Worm (Caenorhabditis elegans) whole organism, early embryonic: ENCODE results near the gene C03C10.2.

Source experiments
- B0310.2 ChIP-seq: sonication (generic microtip); optimal IDR thresholded peaks from 2 replicates; lab custom pipeline; 2016; ENCODE audit warnings: mild to moderate bottlenecking, missing genetic modification characterization, missing compliant biosample characterization
- F13C5.2 ChIP-seq: sonication (generic microtip); optimal IDR thresholded peaks from 2 replicates; lab custom pipeline; 2017; ENCODE audit warnings: mild to moderate bottlenecking, missing genetic modification characterization, inconsistent platforms, missing compliant biosample characterization
- aly-1 ChIP-seq: sonication (generic microtip); optimal IDR thresholded peaks from 2 replicates; lab custom pipeline; 2016; ENCODE audit warnings: missing genetic modification characterization, missing compliant biosample characterization
- ama-1 ChIP-seq: fragments of 150-350 bp; optimal IDR thresholded peaks from 2 replicates; lab custom pipeline; 2014
- ceh-13 ChIP-seq: fragments of 200-800 bp; sonication (Bioruptor generic); optimal IDR thresholded peaks from 2 replicates; lab custom pipeline; 2018; ENCODE audit warnings: mild to moderate bottlenecking, missing genetic modification characterization, missing compliant biosample characterization
- ceh-36 ChIP-seq: sonication (generic microtip); optimal IDR thresholded peaks from 2 replicates; lab custom pipeline; 2016; ENCODE audit warnings: missing genetic modification characterization, inconsistent platforms, missing compliant biosample characterization
- ets-7 ChIP-seq: sonication (generic microtip); optimal IDR thresholded peaks from 2 replicates; lab custom pipeline; 2016; ENCODE audit warnings: missing genotype, missing genetic modification characterization, missing compliant biosample characterization
- flt-1 ChIP-seq: fragments of 200-800 bp; sonication (Bioruptor generic); IDR thresholded peaks from 2 replicates; pipeline ENCODE4 v1.3.6; 2022; ENCODE audit warnings: missing genetic modification characterization, missing compliant biosample characterization
- hmbx-1 ChIP-seq: sonication (generic microtip); optimal IDR thresholded peaks from 2 replicates; lab custom pipeline; 2016; ENCODE audit warnings: mild to moderate bottlenecking, missing genetic modification characterization, missing compliant biosample characterization
- hmg-4 ChIP-seq: fragments of 200-800 bp; sonication (Bioruptor generic); optimal IDR thresholded peaks from 2 replicates; lab custom pipeline; 2018; ENCODE audit warnings: mild to moderate bottlenecking, missing genetic modification characterization, missing compliant biosample characterization
- hnd-1 ChIP-seq: sonication (generic microtip); optimal IDR thresholded peaks from 2 replicates; lab custom pipeline; 2016; ENCODE audit warnings: missing genetic modification characterization, missing compliant biosample characterization
- pes-1 ChIP-seq: fragments of 200-800 bp; sonication (Bioruptor generic); IDR thresholded peaks from 2 replicates; pipeline ENCODE4 v1.3.6; 2022; ENCODE audit warnings: missing genetic modification reagents, missing genetic modification characterization, missing compliant biosample characterization
- scrt-1 ChIP-seq: fragments of 200-800 bp; sonication (Bioruptor generic); IDR thresholded peaks from 2 replicates; pipeline ENCODE4 v1.3.6; 2022; ENCODE audit warnings: missing genetic modification characterization, missing compliant biosample characterization
- sea-1 ChIP-seq: fragments of 200-800 bp; sonication (Bioruptor generic); conservative IDR thresholded peaks from 2 replicates; pipeline ENCODE4 v1.3.6; 2022; ENCODE audit warnings: missing genetic modification characterization, missing compliant biosample characterization
- tbx-11 ChIP-seq: fragments of 200-800 bp; sonication (Bioruptor generic); IDR thresholded peaks from 2 replicates; pipeline ENCODE4 v1.3.6; 2022; ENCODE audit warnings: missing genetic modification characterization, missing compliant biosample characterization
- tbx-37 ChIP-seq: fragments of 200-800 bp; sonication (Bioruptor generic); conservative IDR thresholded peaks from 2 replicates; pipeline ENCODE4 v1.3.6; 2022; ENCODE audit warnings: missing genetic modification reagents, missing genetic modification characterization, missing compliant biosample characterization
- tra-4 ChIP-seq: sonication (generic microtip); optimal IDR thresholded peaks from 2 replicates; lab custom pipeline; 2017; ENCODE audit warnings: missing genetic modification characterization, missing compliant biosample characterization

C03C10.2 gene

DNA sequence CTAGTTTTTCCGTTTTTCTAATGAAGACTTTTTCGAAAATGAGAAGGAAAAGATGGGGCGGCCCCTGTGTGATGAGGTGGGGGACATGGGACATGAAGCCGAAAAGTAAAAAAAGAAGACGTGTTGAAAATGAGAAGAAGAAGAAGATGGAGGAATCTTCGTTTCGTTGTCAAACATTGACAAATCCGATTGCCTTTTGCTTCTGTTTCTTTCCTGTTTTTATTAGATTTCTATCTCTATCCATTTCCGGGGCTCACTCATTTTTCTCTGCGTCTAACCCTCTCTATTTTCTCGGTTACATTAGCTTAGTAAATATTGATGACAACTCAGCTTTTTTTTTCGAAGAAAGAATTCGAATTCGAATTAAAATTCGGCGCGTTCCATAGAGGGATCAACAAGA is 28.9 kb downstream of the C03C10.2 start:
- TF ChIP-seq flt-1 (GFP tag; lab: Robert Waterston, UW): no peak
- no peak for TF ChIP-seq F13C5.2 (tag; lab: Kevin White, UChicago)
- TF ChIP-seq tbx-37 (GFP tag; lab: Robert Waterston, UW): no peak
- no peak for TF ChIP-seq pes-1 (GFP tag; lab: Robert Waterston, UW)
- no peak for TF ChIP-seq tra-4
- TF ChIP-seq tbx-11 (GFP tag; lab: Robert Waterston, UW): no peak
- no peak for TF ChIP-seq hmg-4 (GFP tag; lab: Kevin White, UChicago)

DNA sequence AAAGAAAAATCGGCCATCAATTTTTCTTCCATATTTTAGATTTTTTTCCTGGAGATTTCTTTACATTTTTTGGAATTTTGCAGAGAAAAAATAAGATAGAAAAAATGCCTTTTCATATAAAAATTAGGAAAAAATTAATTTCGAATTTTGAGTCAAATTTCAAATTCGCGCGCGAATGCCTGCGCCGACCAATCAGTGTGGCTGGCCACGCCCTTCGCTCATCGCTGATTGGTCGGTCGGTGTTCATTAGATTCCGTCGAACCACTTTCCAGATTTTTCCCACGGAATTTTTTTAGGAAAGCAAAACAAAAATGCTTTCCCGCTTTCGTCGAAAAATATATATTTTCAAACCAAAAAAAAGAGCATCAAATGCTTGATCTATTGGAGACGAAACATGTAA is 29.5 kb downstream of the C03C10.2 start:
- TF ChIP-seq ceh-36 (no peak), flt-1 (GFP tag; lab: Robert Waterston, UW) (no peak), ets-7 (tag; lab: Kevin White, UChicago) (no peak), sea-1 (GFP tag; lab: Robert Waterston, UW) (no peak), tbx-37 (GFP tag; lab: Robert Waterston, UW) (no peak), ama-1 (lab: Kevin White, UChicago) (no peak), F13C5.2 (tag; lab: Kevin White, UChicago) (no peak), B0310.2 (tag; lab: Kevin White, UChicago) (no peak), hnd-1 (tag; lab: Kevin White, UChicago) (no peak), aly-1 (tag; lab: Kevin White, UChicago) (no peak), ceh-13 (no peak), hmg-4 (GFP tag; lab: Kevin White, UChicago) (no peak), scrt-1 (GFP tag; lab: Robert Waterston, UW) (no peak), tbx-11 (GFP tag; lab: Robert Waterston, UW) (no peak), pes-1 (GFP tag; lab: Robert Waterston, UW) (no peak), tra-4 (no peak)

DNA sequence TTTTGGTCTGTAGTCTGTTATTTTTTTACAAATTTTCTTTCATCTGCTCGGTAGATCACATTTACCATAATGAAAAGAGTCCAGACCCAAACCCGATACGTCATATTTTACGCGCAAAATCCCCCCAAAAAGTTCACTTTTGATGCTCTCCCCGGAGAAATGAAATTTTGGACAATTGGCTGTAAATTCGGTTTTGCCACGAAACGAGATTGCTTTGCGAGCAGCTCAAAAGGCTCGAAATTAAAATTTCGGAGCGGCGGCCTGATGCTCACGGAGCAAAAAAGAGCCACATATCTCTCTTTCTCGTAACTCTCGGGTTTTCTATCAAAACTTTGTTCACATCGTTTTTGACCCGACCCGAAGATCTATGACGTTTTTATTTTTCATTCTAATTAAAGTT is 32.4 kb downstream of the C03C10.2 start:
- TF ChIP-seq ceh-13 (no peak), ets-7 (tag; lab: Kevin White, UChicago) (no peak), scrt-1 (GFP tag; lab: Robert Waterston, UW) (no peak), tra-4 (no peak), ama-1 (lab: Kevin White, UChicago) (no peak), aly-1 (tag; lab: Kevin White, UChicago) (no peak), hmg-4 (GFP tag; lab: Kevin White, UChicago) (no peak), B0310.2 (tag; lab: Kevin White, UChicago) (no peak), tbx-11 (GFP tag; lab: Robert Waterston, UW) (no peak), sea-1 (GFP tag; lab: Robert Waterston, UW) (no peak), ceh-36 (no peak), pes-1 (GFP tag; lab: Robert Waterston, UW) (no peak), tbx-37 (GFP tag; lab: Robert Waterston, UW) (no peak), hmbx-1 (tag; lab: Kevin White, UChicago) (no peak), hnd-1 (tag; lab: Kevin White, UChicago) (no peak), flt-1 (GFP tag; lab: Robert Waterston, UW) (no peak), F13C5.2 (tag; lab: Kevin White, UChicago) (no peak)

DNA sequence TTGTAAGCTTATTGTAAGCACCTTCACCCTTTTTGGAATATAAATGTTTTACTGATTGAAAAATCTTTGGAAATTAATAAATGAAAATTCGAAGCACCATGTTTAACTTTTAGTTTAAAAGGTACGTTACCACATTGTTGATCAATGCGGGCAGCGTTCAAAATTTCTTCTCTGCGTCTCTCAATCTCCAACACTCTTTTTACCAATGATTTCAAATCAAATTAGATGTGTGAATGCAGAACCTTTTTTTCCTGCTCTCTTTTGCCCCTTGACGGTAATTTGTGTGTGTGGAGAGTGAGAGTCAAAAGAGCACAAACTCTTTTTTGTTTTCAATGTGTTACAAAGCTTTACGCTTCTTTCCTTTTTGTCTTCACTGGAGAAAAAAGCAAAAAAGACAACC is 33.0 kb downstream of the C03C10.2 start:
- no peak for TF ChIP-seq ceh-36
- no peak for TF ChIP-seq B0310.2 (tag; lab: Kevin White, UChicago)
- no peak for TF ChIP-seq ama-1 (lab: Kevin White, UChicago)
- TF ChIP-seq tra-4: no peak
- no peak for TF ChIP-seq ets-7 (tag; lab: Kevin White, UChicago)
- TF ChIP-seq tbx-11 (GFP tag; lab: Robert Waterston, UW): no peak
- no peak for TF ChIP-seq tbx-37 (GFP tag; lab: Robert Waterston, UW)
- no peak for TF ChIP-seq hmg-4 (GFP tag; lab: Kevin White, UChicago)
- TF ChIP-seq flt-1 (GFP tag; lab: Robert Waterston, UW): no peak
- TF ChIP-seq hnd-1 (tag; lab: Kevin White, UChicago): no peak
- no peak for TF ChIP-seq ceh-13
- TF ChIP-seq hmbx-1 (tag; lab: Kevin White, UChicago): no peak
- no peak for TF ChIP-seq F13C5.2 (tag; lab: Kevin White, UChicago)
- no peak for TF ChIP-seq pes-1 (GFP tag; lab: Robert Waterston, UW)

DNA sequence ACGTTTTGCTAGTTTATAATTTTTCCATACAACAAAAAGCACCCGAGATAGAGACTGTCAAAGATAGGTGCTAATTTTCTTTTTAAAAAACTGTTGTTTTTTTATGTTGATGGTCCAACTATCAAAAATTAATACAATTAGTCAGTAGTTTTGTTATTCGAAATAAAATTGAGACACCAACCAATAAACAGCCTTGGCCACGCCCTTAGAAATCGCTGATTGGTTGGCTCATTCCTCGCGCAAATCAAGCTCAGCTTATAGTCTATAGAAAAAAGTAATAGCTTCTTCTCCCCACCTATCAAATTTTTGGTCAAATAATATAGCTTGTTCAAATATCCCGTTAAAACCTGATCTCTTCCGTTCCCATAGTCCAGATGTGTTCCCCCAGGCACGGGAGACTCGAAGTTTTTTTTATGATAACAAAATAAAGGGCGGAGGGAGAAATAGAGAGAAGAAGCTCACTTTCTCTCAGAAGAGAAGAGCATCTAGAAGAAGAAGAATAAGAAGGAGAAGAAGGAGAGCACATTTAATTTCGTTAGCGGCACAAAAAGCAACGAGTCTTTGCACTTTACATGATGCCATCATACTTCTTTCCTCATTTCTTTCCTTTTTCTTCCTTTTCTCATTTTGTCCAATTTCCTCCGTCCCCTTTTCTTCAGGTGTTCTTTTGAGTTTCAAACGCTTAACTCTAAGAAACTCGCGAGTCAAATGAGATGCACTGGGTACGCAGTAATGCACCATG is 41.1 kb downstream of the C03C10.2 start:
- TF ChIP-seq scrt-1 (GFP tag; lab: Robert Waterston, UW) (no peak), hmg-4 (GFP tag; lab: Kevin White, UChicago) (no peak), ama-1 (lab: Kevin White, UChicago) (no peak), F13C5.2 (tag; lab: Kevin White, UChicago) (no peak), tbx-37 (GFP tag; lab: Robert Waterston, UW) (no peak), flt-1 (GFP tag; lab: Robert Waterston, UW) (no peak), ceh-36 (no peak), pes-1 (GFP tag; lab: Robert Waterston, UW) (no peak), tbx-11 (GFP tag; lab: Robert Waterston, UW) (no peak)

DNA sequence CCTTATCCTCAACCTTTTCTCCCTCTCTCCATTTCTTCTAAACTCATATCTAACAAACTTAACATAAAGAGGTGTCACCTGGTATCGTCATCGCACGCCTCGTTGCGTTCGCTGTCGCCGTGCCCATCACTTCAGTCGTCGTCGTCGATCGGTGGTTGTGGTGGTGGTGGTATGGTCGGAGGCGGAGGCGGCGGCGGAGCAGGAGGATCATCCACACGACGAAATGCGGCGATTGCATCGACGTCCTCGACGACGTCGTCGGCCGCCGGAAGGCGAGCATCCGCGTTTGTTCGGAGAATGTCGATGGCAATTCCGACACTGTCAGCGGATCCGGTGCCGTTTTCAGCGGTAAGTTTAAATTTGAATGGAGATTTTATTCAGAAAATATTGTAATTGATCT is 43.2 kb downstream of the C03C10.2 start:
- TF ChIP-seq B0310.2 (tag; lab: Kevin White, UChicago) (no peak), hnd-1 (tag; lab: Kevin White, UChicago) (no peak), tbx-37 (GFP tag; lab: Robert Waterston, UW) (no peak), pes-1 (GFP tag; lab: Robert Waterston, UW) (no peak), sea-1 (GFP tag; lab: Robert Waterston, UW) (no peak), ceh-36 (no peak), hmbx-1 (tag; lab: Kevin White, UChicago) (no peak), ceh-13 (no peak), tbx-11 (GFP tag; lab: Robert Waterston, UW) (no peak), flt-1 (GFP tag; lab: Robert Waterston, UW) (no peak), hmg-4 (GFP tag; lab: Kevin White, UChicago) (no peak), aly-1 (tag; lab: Kevin White, UChicago) (no peak), F13C5.2 (tag; lab: Kevin White, UChicago) (no peak), ama-1 (lab: Kevin White, UChicago) (no peak), ets-7 (tag; lab: Kevin White, UChicago) (no peak)
